Fruit fly (Drosophila melanogaster) whole organism, embryonic: ENCODE measurements around the gene CG17819.

Source experiments
- Aef1 ChIP-seq: fragments of 200-800 bp; sonication (Bioruptor generic); IDR thresholded peaks from 3 replicates; pipeline ENCODE4 v1.3.6; 2022; ENCODE audit warnings: missing biosample characterization, missing genetic modification characterization
- CG10366 ChIP-seq: fragments of 200-800 bp; sonication (Bioruptor generic); IDR thresholded peaks from 2 replicates; pipeline ENCODE4 v1.3.6; 2022; ENCODE audit warnings: missing biosample characterization, missing genetic modification characterization
- CG10959 ChIP-seq: fragments of 200-800 bp; sonication (Bioruptor generic); IDR thresholded peaks from 2 replicates; pipeline ENCODE4 v1.3.6; 2022; ENCODE audit warnings: missing biosample characterization, missing genetic modification characterization
- CG12769 ChIP-seq: fragments of 200-800 bp; sonication (Bioruptor generic); optimal IDR thresholded peaks from 2 replicates; lab custom pipeline; 2019; ENCODE audit warnings: missing biosample characterization, mild to moderate bottlenecking, missing genetic modification characterization, moderate library complexity
- CG13123 ChIP-seq: fragments of 200-800 bp; sonication (Bioruptor generic); optimal IDR thresholded peaks from 2 replicates; lab custom pipeline; 2016; ENCODE audit warnings: missing biosample characterization, missing genetic modification characterization
- CG13296 ChIP-seq: fragments of 200-800 bp; sonication (Bioruptor generic); optimal IDR thresholded peaks from 3 replicates; lab custom pipeline; 2018; ENCODE audit warnings: missing biosample characterization, mild to moderate bottlenecking, missing genetic modification characterization
- CG13424 ChIP-seq: fragments of 200-800 bp; sonication (Bioruptor generic); optimal IDR thresholded peaks from 2 replicates; lab custom pipeline; 2019; ENCODE audit warnings: missing biosample characterization, mild to moderate bottlenecking, missing genetic modification characterization, moderate library complexity
- CG1529 ChIP-seq: fragments of 200-800 bp; sonication (Bioruptor generic); optimal IDR thresholded peaks from 3 replicates; lab custom pipeline; 2018; ENCODE audit warnings: missing biosample characterization, missing genetic modification characterization
- CG17359 ChIP-seq: fragments of 200-800 bp; sonication (Bioruptor generic); optimal IDR thresholded peaks from 3 replicates; lab custom pipeline; 2018; ENCODE audit warnings: missing biosample characterization, mild to moderate bottlenecking, missing genetic modification characterization, moderate library complexity
- CG17612 ChIP-seq: fragments of 200-800 bp; sonication (Bioruptor generic); IDR thresholded peaks from 2 replicates; pipeline ENCODE4 v1.3.6; 2022; ENCODE audit warnings: missing biosample characterization, missing genetic modification characterization
- CG18764 ChIP-seq: fragments of 200-800 bp; sonication (Bioruptor generic); optimal IDR thresholded peaks from 3 replicates; lab custom pipeline; 2016; ENCODE audit warnings: missing biosample characterization, missing genetic modification characterization
- CG2875 ChIP-seq: fragments of 200-800 bp; sonication (Bioruptor generic); optimal IDR thresholded peaks from 2 replicates; lab custom pipeline; 2017; ENCODE audit warnings: missing biosample characterization, mild to moderate bottlenecking, missing genetic modification characterization, missing genetic modification reagents
- CG2889 ChIP-seq: fragments of 200-800 bp; sonication (Bioruptor generic); IDR thresholded peaks from 3 replicates; pipeline ENCODE4 v1.3.6; 2022; ENCODE audit warnings: missing biosample characterization, missing genetic modification characterization
- CG30403 ChIP-seq: fragments of 200-800 bp; sonication (Bioruptor generic); optimal IDR thresholded peaks from 3 replicates; lab custom pipeline; 2016; ENCODE audit warnings: missing biosample characterization, missing genetic modification characterization
- CG3281 ChIP-seq: fragments of 200-800 bp; sonication (Bioruptor generic); optimal IDR thresholded peaks from 3 replicates; lab custom pipeline; 2017; ENCODE audit warnings: missing biosample characterization, mild to moderate bottlenecking, missing genetic modification characterization
- CG3838 ChIP-seq: fragments of 200-800 bp; sonication (Bioruptor generic); optimal IDR thresholded peaks from 3 replicates; lab custom pipeline; 2016; ENCODE audit warnings: missing biosample characterization, missing genetic modification characterization
- CG6683 ChIP-seq: fragments of 200-800 bp; sonication (Bioruptor generic); optimal IDR thresholded peaks from 2 replicates; lab custom pipeline; 2017; ENCODE audit warnings: missing biosample characterization, mild to moderate bottlenecking, missing genetic modification characterization, missing genetic modification reagents
- CG7372 ChIP-seq: fragments of 200-800 bp; sonication (Bioruptor generic); IDR thresholded peaks from 2 replicates; pipeline ENCODE4 v1.3.6; 2022; ENCODE audit warnings: missing biosample characterization, missing genetic modification characterization
- CG7987 ChIP-seq: fragments of 200-800 bp; sonication (Bioruptor generic); optimal IDR thresholded peaks from 2 replicates; lab custom pipeline; 2018; ENCODE audit warnings: missing biosample characterization, mild to moderate bottlenecking, missing genetic modification characterization, moderate library complexity
- CG8290 ChIP-seq, 3 experiments: fragments of 200-800 bp; sonication (Bioruptor generic); optimal IDR thresholded peaks; 2 replicates each; lab custom pipeline; 2016 to 2019; ENCODE audit warnings: missing biosample characterization in 3 of 3, missing genetic modification characterization in 3 of 3, mild to moderate bottlenecking in 2 of 3, moderate library complexity in 1 of 3
- CG8765 ChIP-seq: fragments of 200-800 bp; sonication (Bioruptor generic); IDR thresholded peaks from 2 replicates; pipeline ENCODE4 v1.3.6; 2022; ENCODE audit warnings: missing biosample characterization, missing genetic modification characterization
- CG9817 ChIP-seq: fragments of 200-800 bp; sonication (Bioruptor generic); optimal IDR thresholded peaks from 2 replicates; lab custom pipeline; 2018; ENCODE audit warnings: missing biosample characterization, mild to moderate bottlenecking, missing genetic modification characterization, moderate library complexity
- Dfd ChIP-seq, 2 experiments: fragments of >200 bp; optimal IDR thresholded peaks; 2 replicates each; lab custom pipeline; 2017; ENCODE audit warnings: missing biosample characterization in 2 of 2, missing genetic modification characterization in 2 of 2
- Dip2 ChIP-seq: fragments of 200-800 bp; sonication (Bioruptor generic); IDR thresholded peaks from 2 replicates; pipeline ENCODE4 v1.3.6; 2022; ENCODE audit warnings: missing biosample characterization, missing genetic modification characterization
- Dip3 ChIP-seq: fragments of 200-800 bp; sonication (Bioruptor generic); optimal IDR thresholded peaks from 3 replicates; lab custom pipeline; 2016; ENCODE audit warnings: missing biosample characterization, missing genetic modification characterization
- Dll ChIP-seq: fragments of 200-800 bp; sonication (Bioruptor generic); IDR thresholded peaks from 4 replicates; pipeline ENCODE4 v1.3.6; 2022; ENCODE audit warnings: missing biosample characterization, missing genetic modification characterization; ENCODE audit not compliant: partially characterized antibody
- Gug ChIP-seq: fragments of 200-800 bp; sonication (Bioruptor generic); IDR thresholded peaks from 4 replicates; pipeline ENCODE4 v1.3.6; 2022; ENCODE audit warnings: missing biosample characterization, missing genetic modification characterization
- HmgZ ChIP-seq: fragments of 200-800 bp; sonication (Bioruptor generic); optimal IDR thresholded peaks from 2 replicates; lab custom pipeline; 2018; ENCODE audit warnings: missing biosample characterization, mild to moderate bottlenecking, missing genetic modification characterization
- Lpt ChIP-seq: fragments of >200 bp; optimal IDR thresholded peaks from 2 replicates; lab custom pipeline; 2018; ENCODE audit warnings: missing biosample characterization, missing genetic modification characterization
- MTF-1 ChIP-seq: fragments of 200-800 bp; sonication (Bioruptor generic); optimal IDR thresholded peaks from 2 replicates; lab custom pipeline; 2018; ENCODE audit warnings: missing biosample characterization, mild to moderate bottlenecking, missing genetic modification characterization, borderline replicate concordance
- Spps ChIP-seq: fragments of 200-800 bp; sonication (Bioruptor generic); optimal IDR thresholded peaks from 2 replicates; lab custom pipeline; 2018; ENCODE audit warnings: missing biosample characterization, mild to moderate bottlenecking, missing genetic modification characterization
- Trl ChIP-seq, 3 experiments: fragments of >200 bp in 2 of 3; fragments of 200-800 bp in 1 of 3; sonication (Bioruptor generic) in 1 of 3; optimal IDR thresholded peaks; 2 replicates in 1 of 3; 3 replicates in 2 of 3; lab custom pipeline; 2016 to 2017; ENCODE audit warnings: missing biosample characterization in 1 of 3, missing genetic modification characterization in 1 of 3
- ab ChIP-seq: fragments of 200-800 bp; sonication (Bioruptor generic); optimal IDR thresholded peaks from 2 replicates; lab custom pipeline; 2016; ENCODE audit warnings: missing biosample characterization, missing genetic modification characterization
- dm ChIP-seq: fragments of 200-800 bp; sonication (Bioruptor generic); optimal IDR thresholded peaks from 3 replicates; lab custom pipeline; 2016; ENCODE audit warnings: missing biosample characterization, missing genetic modification characterization
- fu2 ChIP-seq: fragments of 200-800 bp; sonication (Bioruptor generic); optimal IDR thresholded peaks from 2 replicates; lab custom pipeline; 2016; ENCODE audit warnings: missing biosample characterization, missing genetic modification characterization
- grn ChIP-seq: fragments of 200-800 bp; sonication (Bioruptor generic); optimal IDR thresholded peaks from 3 replicates; lab custom pipeline; 2017; ENCODE audit warnings: missing biosample characterization, missing genetic modification characterization
- hb ChIP-seq: fragments of 200-800 bp; sonication (Bioruptor generic); IDR thresholded peaks from 3 replicates; pipeline ENCODE4 v1.3.6; 2022; ENCODE audit warnings: missing biosample characterization, missing genetic modification characterization; ENCODE audit not compliant: partially characterized antibody
- kah ChIP-seq: fragments of 200-800 bp; sonication (Bioruptor generic); optimal IDR thresholded peaks from 2 replicates; lab custom pipeline; 2018; ENCODE audit warnings: missing biosample characterization, mild to moderate bottlenecking, missing genetic modification characterization
- knrl ChIP-seq: fragments of 200-800 bp; sonication (Bioruptor generic); IDR thresholded peaks from 3 replicates; pipeline ENCODE4 v1.3.6; 2022; ENCODE audit warnings: missing biosample characterization, missing genetic modification characterization; ENCODE audit not compliant: partially characterized antibody
- p53 ChIP-seq: fragments of 200-800 bp; sonication (Bioruptor generic); optimal IDR thresholded peaks from 2 replicates; lab custom pipeline; 2016; ENCODE audit warnings: missing biosample characterization, missing genetic modification characterization
- pho ChIP-seq: fragments of 200-800 bp; sonication (Bioruptor generic); optimal IDR thresholded peaks from 2 replicates; lab custom pipeline; 2016; ENCODE audit warnings: missing biosample characterization, missing genetic modification characterization
- pros ChIP-seq: fragments of 200-800 bp; sonication (Bioruptor generic); optimal IDR thresholded peaks from 3 replicates; lab custom pipeline; 2019; ENCODE audit warnings: missing biosample characterization, mild to moderate bottlenecking, missing genetic modification characterization, moderate library complexity
- sd ChIP-seq: fragments of 200-800 bp; sonication (Bioruptor generic); optimal IDR thresholded peaks from 3 replicates; lab custom pipeline; 2018; ENCODE audit warnings: missing biosample characterization, mild to moderate bottlenecking, missing genetic modification characterization, moderate library complexity
- sisA ChIP-seq: fragments of 200-800 bp; sonication (Bioruptor generic); IDR thresholded peaks from 2 replicates; pipeline ENCODE4 v1.3.6; 2022; ENCODE audit warnings: missing biosample characterization, missing genetic modification characterization
- slbo ChIP-seq: fragments of 200-800 bp; sonication (Bioruptor generic); IDR thresholded peaks from 2 replicates; pipeline ENCODE4 v1.3.6; 2022; ENCODE audit warnings: missing biosample characterization, missing genetic modification characterization
- slou ChIP-seq: fragments of 200-800 bp; sonication (Bioruptor generic); optimal IDR thresholded peaks from 3 replicates; lab custom pipeline; 2016; ENCODE audit warnings: missing biosample characterization, missing genetic modification characterization
- slp2 ChIP-seq: fragments of 200-800 bp; sonication (Bioruptor generic); optimal IDR thresholded peaks from 2 replicates; lab custom pipeline; 2016; ENCODE audit warnings: missing biosample characterization, missing genetic modification characterization
- sna ChIP-seq: fragments of 200-800 bp; sonication (Bioruptor generic); IDR thresholded peaks from 2 replicates; pipeline ENCODE4 v1.3.6; 2022; ENCODE audit warnings: missing biosample characterization, missing genetic modification characterization; ENCODE audit not compliant: partially characterized antibody
- sob ChIP-seq: fragments of 200-800 bp; sonication (Bioruptor generic); IDR thresholded peaks from 2 replicates; pipeline ENCODE4 v1.3.6; 2022; ENCODE audit warnings: missing biosample characterization, missing genetic modification characterization
- unc-4 ChIP-seq: fragments of 200-800 bp; sonication (Bioruptor generic); IDR thresholded peaks from 2 replicates; pipeline ENCODE4 v1.3.6; 2022; ENCODE audit warnings: missing biosample characterization, missing genetic modification characterization; ENCODE audit not compliant: partially characterized antibody
- vvl ChIP-seq: fragments of 200-800 bp; sonication (Bioruptor generic); IDR thresholded peaks from 2 replicates; pipeline ENCODE4 v1.3.6; 2022; ENCODE audit warnings: missing biosample characterization, missing genetic modification characterization

The CG17819 gene

dm6 chr3R:21836614-21837013 lies 48.7 kb downstream of the CG17819 start (continued):
- no peak for TF ChIP-seq MTF-1 (GFP tag; lab: Kevin White, UChicago)
- TF ChIP-seq grn: peak; percentile 36
- TF ChIP-seq Lpt (GFP tag; lab: Kevin White, UChicago): no peak
- no peak for TF ChIP-seq CG13424
- TF ChIP-seq Gug (GFP tag; lab: Robert Waterston, UW): no peak
- no peak for TF ChIP-seq CG2889 (GFP tag; lab: Robert Waterston, UW)
- TF ChIP-seq knrl (GFP tag; lab: Robert Waterston, UW): no peak
- TF ChIP-seq CG6683 (GFP tag; lab: Kevin White, UChicago): no peak
- TF ChIP-seq Dip3: no peak
- no peak for TF ChIP-seq Trl (optimal IDR thresholded peaks at IDR 0.05; lab: Kevin White, UChicago)
- no peak for TF ChIP-seq Trl (GFP tag; optimal IDR thresholded peaks at IDR 0.05; lab: Kevin White, UChicago)
- TF ChIP-seq kah (GFP tag; lab: Kevin White, UChicago): no peak
- TF ChIP-seq Spps (tag; lab: Kevin White, UChicago): no peak
- TF ChIP-seq CG3281 (GFP tag; lab: Kevin White, UChicago): no peak
- no peak for TF ChIP-seq fu2 (GFP tag; lab: Kevin White, UChicago)
- no peak for TF ChIP-seq slp2
- TF ChIP-seq CG17612 (GFP tag; lab: Robert Waterston, UW): no peak
- TF ChIP-seq sd (tag; lab: Kevin White, UChicago): peak; percentile 94
- TF ChIP-seq pros: peak; percentile 31
- TF ChIP-seq CG8765 (GFP tag; lab: Robert Waterston, UW): no peak
- no peak for TF ChIP-seq CG8290 (GFP tag; optimal IDR thresholded peaks at IDR 0.05; lab: Kevin White, UChicago)
- peak in 1 of 2 experiments; percentile 65 for TF ChIP-seq CG8290 (tag; optimal IDR thresholded peaks at IDR 0.05; lab: Kevin White, UChicago)
- TF ChIP-seq slou: no peak
- TF ChIP-seq CG12769 (tag; lab: Kevin White, UChicago): peak; percentile 63
- TF ChIP-seq slbo (GFP tag; lab: Robert Waterston, UW): peak; percentile 15; the same call in 1 of the 2 replicates
- no peak for TF ChIP-seq ab
- TF ChIP-seq Dfd (GFP tag; optimal IDR thresholded peaks at IDR 0.05; lab: Kevin White, UChicago): no peak
- TF ChIP-seq Aef1 (GFP tag; lab: Robert Waterston, UW): no peak
- no peak for TF ChIP-seq sob (GFP tag; lab: Robert Waterston, UW)
- TF ChIP-seq vvl: peak; percentile 39; the same call in 1 of the 2 replicates
- TF ChIP-seq unc-4 (GFP tag; lab: Robert Waterston, UW): no peak
- TF ChIP-seq CG18764 (GFP tag; lab: Kevin White, UChicago): no peak
- TF ChIP-seq CG1529 (GFP tag; lab: Kevin White, UChicago): no peak
- no peak for TF ChIP-seq CG30403 (GFP tag; lab: Kevin White, UChicago)
- no peak for TF ChIP-seq HmgZ
- no peak for TF ChIP-seq p53 (GFP tag; lab: Kevin White, UChicago)
- TF ChIP-seq CG7987 (GFP tag; lab: Kevin White, UChicago): no peak
- TF ChIP-seq CG10366 (GFP tag; lab: Robert Waterston, UW): no peak
- no peak for TF ChIP-seq pho (GFP tag; lab: Kevin White, UChicago)
- no peak for TF ChIP-seq CG10959 (GFP tag; lab: Robert Waterston, UW)
- TF ChIP-seq hb (GFP tag; lab: Robert Waterston, UW): no peak
- no peak for TF ChIP-seq CG13296 (GFP tag; lab: Kevin White, UChicago)
- no peak for TF ChIP-seq Dll
- no peak for TF ChIP-seq CG2875 (GFP tag; lab: Kevin White, UChicago)
- TF ChIP-seq CG3838: no peak
- no peak for TF ChIP-seq dm (GFP tag; lab: Kevin White, UChicago)
- no peak for TF ChIP-seq Dip2 (GFP tag; lab: Robert Waterston, UW)
- no peak for TF ChIP-seq sisA (GFP tag; lab: Robert Waterston, UW)
- no peak for TF ChIP-seq CG9817 (tag; lab: Kevin White, UChicago)
- no peak for TF ChIP-seq sna (GFP tag; lab: Robert Waterston, UW)
- TF ChIP-seq CG13123 (GFP tag; lab: Kevin White, UChicago): no peak
- TF ChIP-seq CG7372: no peak
- TF ChIP-seq CG17359 (tag; lab: Kevin White, UChicago): no peak
